Fruit fly (Drosophila melanogaster): Measurements from ENCODE around the gene CG10616.

Gene CG10616

dm6 chr3L:12468016-12468415 is 3.5 kb upstream of the CG10616 start, which contains the start of gene eyg:
Gene eyg (minus strand): TSS chr3L:12468021.
- TF ChIP-seq CG6792 (GFP tag; optimal IDR thresholded peaks at IDR 0.05), result peak; percentile 9
- no peak for TF ChIP-seq Hr39 (GFP tag; optimal IDR thresholded peaks at IDR 0.05)
- TF ChIP-seq CG8632 (GFP tag; optimal IDR thresholded peaks at IDR 0.05), result peak; percentile 12
- no peak for TF ChIP-seq spab (GFP tag; optimal IDR thresholded peaks at IDR 0.05)
- no peak for TF ChIP-seq CG10669 (GFP tag; optimal IDR thresholded peaks at IDR 0.05)
- TF ChIP-seq Eip78C (GFP tag), result peak; percentile 37
- no peak for TF ChIP-seq CG1621 (tag; optimal IDR thresholded peaks at IDR 0.05)
- peak in 1 of 2 experiments; percentile 38 for TF ChIP-seq salr (GFP tag; optimal IDR thresholded peaks at IDR 0.05)
- TF ChIP-seq CG10631 (GFP tag; optimal IDR thresholded peaks at IDR 0.05), result no peak
- no peak for TF ChIP-seq lz (GFP tag; optimal IDR thresholded peaks at IDR 0.05)
- peak; percentile 100 for TF ChIP-seq fkh (GFP tag; optimal IDR thresholded peaks at IDR 0.05)
- TF ChIP-seq CG31627 (GFP tag; optimal IDR thresholded peaks at IDR 0.05), result no peak
- no peak for TF ChIP-seq fd59A (GFP tag; optimal IDR thresholded peaks at IDR 0.05)
- no peak for TF ChIP-seq CG9139 (GFP tag; optimal IDR thresholded peaks at IDR 0.05)
- peak; percentile 22 for TF ChIP-seq esn (GFP tag; optimal IDR thresholded peaks at IDR 0.05)
- no peak for TF ChIP-seq achi (GFP tag; optimal IDR thresholded peaks at IDR 0.05)

dm6 chr3L:12469684-12470083 is 1.8 kb upstream of the CG10616 start, which contains the start of gene CG32102:
Gene CG32102 (minus strand): TSS chr3L:12469784.
- TF ChIP-seq spab (GFP tag; optimal IDR thresholded peaks at IDR 0.05), result no peak
- no peak for TF ChIP-seq ss (GFP tag; optimal IDR thresholded peaks at IDR 0.05)
- no peak for TF ChIP-seq Hr4 (GFP tag; optimal IDR thresholded peaks at IDR 0.05)
- TF ChIP-seq lz (GFP tag; optimal IDR thresholded peaks at IDR 0.05), result no peak
- no peak for TF ChIP-seq CG10631 (GFP tag; optimal IDR thresholded peaks at IDR 0.05)

dm6 chr3L:12470509-12470908 is 1.0 kb upstream of the CG10616 start:
- TF ChIP-seq CG31627 (GFP tag; optimal IDR thresholded peaks at IDR 0.05) (no peak), Lpt (GFP tag; optimal IDR thresholded peaks at IDR 0.05) (no peak), topi (GFP tag; optimal IDR thresholded peaks at IDR 0.05) (no peak), CG1621 (tag; optimal IDR thresholded peaks at IDR 0.05) (no peak), cyc (GFP tag; optimal IDR thresholded peaks at IDR 0.05) (no peak), fd85E (GFP tag; optimal IDR thresholded peaks at IDR 0.05) (no peak), Eip78C (GFP tag) (no peak), acj6 (GFP tag; optimal IDR thresholded peaks at IDR 0.05) (no peak), Ets96B (tag; optimal IDR thresholded peaks at IDR 0.05) (no peak), CG7368 (GFP tag; optimal IDR thresholded peaks at IDR 0.05) (no peak), CG10631 (GFP tag; optimal IDR thresholded peaks at IDR 0.05) (no peak), CG6163 (GFP tag; IDR thresholded peaks at IDR 0.05) (no peak), eg (GFP tag; IDR thresholded peaks at IDR 0.05) (no peak), esn (GFP tag; optimal IDR thresholded peaks at IDR 0.05) (no peak), CG4318 (GFP tag; optimal IDR thresholded peaks at IDR 0.05) (no peak), Sox15 (GFP tag; optimal IDR thresholded peaks at IDR 0.05) (no peak)

dm6 chr3L:12478229-12478628 is 6.7 kb downstream of the CG10616 start:
- TF ChIP-seq Sox14 (GFP tag; optimal IDR thresholded peaks at IDR 0.05), result no peak
- no peak for TF ChIP-seq CG8632 (GFP tag; optimal IDR thresholded peaks at IDR 0.05)
- TF ChIP-seq CG1621 (tag; optimal IDR thresholded peaks at IDR 0.05), result peak; percentile 0
- no peak for TF ChIP-seq salr (GFP tag; optimal IDR thresholded peaks at IDR 0.05)

dm6 chr3L:12482246-12482645 is 10.7 kb downstream of the CG10616 start, which contains the start of gene CG33725:
Gene CG33725 (plus strand): TSS chr3L:12482609.
- TF ChIP-seq CG8319 (GFP tag; optimal IDR thresholded peaks at IDR 0.05) (no peak), Hr4 (GFP tag; optimal IDR thresholded peaks at IDR 0.05) (no peak), salr (GFP tag; optimal IDR thresholded peaks at IDR 0.05) (no peak), fkh (GFP tag; optimal IDR thresholded peaks at IDR 0.05) (peak; percentile 95), Gug (GFP tag; IDR thresholded peaks at IDR 0.05) (no peak)

All from whole organism, prepupa.